Fruit fly (Drosophila melanogaster): ENCODE measurements around the gene para.
A peak's percentile ranks its signal among the peaks of the same experiment; 100 is the strongest.

para gene

DNA sequence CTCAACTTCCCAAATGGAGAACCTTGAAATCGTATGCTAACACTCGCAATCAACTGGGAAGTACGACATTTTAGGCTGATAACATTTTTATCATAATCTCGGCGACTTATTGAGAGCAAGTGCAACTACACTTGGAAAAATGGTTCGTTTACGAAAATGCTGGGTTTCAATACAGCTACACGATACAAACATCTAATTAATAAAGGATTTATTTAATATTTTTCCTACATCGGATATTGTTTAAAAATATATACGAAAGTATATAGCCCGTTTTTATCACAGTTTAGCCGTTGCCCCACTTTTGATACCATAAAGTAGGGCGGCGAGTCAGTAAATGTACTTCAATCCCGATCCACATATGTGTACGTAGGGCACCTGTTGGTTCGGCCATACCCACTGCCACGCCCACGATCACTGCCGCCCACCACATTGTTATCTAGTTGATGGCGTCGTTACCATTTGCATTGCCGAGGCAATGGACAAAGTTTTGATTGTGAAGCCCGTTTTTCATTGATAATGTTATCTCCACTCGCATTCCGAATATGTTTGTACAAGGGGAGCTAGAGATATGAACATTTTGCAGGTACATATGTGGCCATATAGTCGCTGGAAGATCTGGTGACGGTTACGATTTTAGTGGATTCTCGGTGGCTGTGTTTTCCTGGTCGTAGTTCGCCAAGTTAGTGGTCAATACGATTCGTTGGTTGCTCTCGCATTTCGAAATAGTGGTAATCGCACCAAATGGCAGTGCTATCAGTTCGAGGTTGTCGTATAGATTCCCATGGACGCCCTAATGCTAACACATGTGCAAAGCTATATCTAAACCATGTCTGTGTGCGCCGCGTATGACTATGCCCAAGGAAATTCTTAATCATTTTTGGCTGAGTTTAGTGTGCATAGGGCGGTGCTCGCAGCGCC lies 118.2 kb downstream of the para start, which contains the start of gene Traf-like (continued):
- TF ChIP-seq Atf-2 (GFP tag; optimal IDR thresholded peaks at IDR 0.05) (no peak), lmd (GFP tag; IDR thresholded peaks at IDR 0.05) (no peak), C15 (GFP tag; IDR thresholded peaks at IDR 0.05) (no peak), CG13424 (tag; optimal IDR thresholded peaks at IDR 0.05) (peak; percentile 47), tgo (GFP tag; IDR thresholded peaks at IDR 0.05) (peak; percentile 50; the same call in 2 of the 3 replicates), CG16815 (GFP tag; optimal IDR thresholded peaks at IDR 0.05) (no peak), luna (GFP tag; optimal IDR thresholded peaks at IDR 0.05) (no peak), Antp (GFP tag; optimal IDR thresholded peaks at IDR 0.05) (no peak), Dref (GFP tag; IDR thresholded peaks at IDR 0.05) (no peak), Poxn (GFP tag; IDR thresholded peaks at IDR 0.05) (no peak), Dad (GFP tag; optimal IDR thresholded peaks at IDR 0.05) (no peak), Myb (GFP tag; optimal IDR thresholded peaks at IDR 0.05) (no peak), CG10274 (GFP tag; optimal IDR thresholded peaks at IDR 0.05) (peak; percentile 5), CG17829 (tag; optimal IDR thresholded peaks at IDR 0.05) (peak; percentile 1), CG7963 (GFP tag; IDR thresholded peaks at IDR 0.05; ENCODE audit: partially characterized antibody) (no peak), pan (optimal IDR thresholded peaks at IDR 0.05) (no peak), pan (GFP tag; optimal IDR thresholded peaks at IDR 0.05 in 1 of 2, IDR thresholded peaks at IDR 0.05 in 1 of 2) (no peak), sens-2 (GFP tag; IDR thresholded peaks at IDR 0.05) (0 out of 2 replicates have a peak, but pooled peaks have one; percentile 18), CG11398 (GFP tag; optimal IDR thresholded peaks at IDR 0.05) (no peak), zen2 (GFP tag; IDR thresholded peaks at IDR 0.05; ENCODE audit: partially characterized antibody) (no peak), gt (GFP tag; IDR thresholded peaks at IDR 0.05) (no peak), ase (GFP tag; IDR thresholded peaks at IDR 0.05) (no peak), unc-4 (GFP tag; IDR thresholded peaks at IDR 0.05; ENCODE audit: partially characterized antibody) (no peak), CG8924 (tag; optimal IDR thresholded peaks at IDR 0.05) (peak; percentile 22), crp (GFP tag; optimal IDR thresholded peaks at IDR 0.05) (no peak), chif (GFP tag; optimal IDR thresholded peaks at IDR 0.05) (no peak), CG13296 (GFP tag; optimal IDR thresholded peaks at IDR 0.05) (no peak), CG18476 (GFP tag; optimal IDR thresholded peaks at IDR 0.05) (no peak), Ptx1 (GFP tag; IDR thresholded peaks at IDR 0.05) (peak; percentile 33; the same call in 1 of the 2 replicates), her (GFP tag; optimal IDR thresholded peaks at IDR 0.05) (no peak), CG7839 (tag; optimal IDR thresholded peaks at IDR 0.05) (peak; percentile 38), tna (GFP tag; IDR thresholded peaks at IDR 0.05; ENCODE audit: partially characterized antibody) (no peak), ci (GFP tag; IDR thresholded peaks at IDR 0.05) (peak; percentile 58; the same call in 2 of the 3 replicates), eyg (GFP tag; optimal IDR thresholded peaks at IDR 0.05) (no peak), CG10366 (GFP tag; IDR thresholded peaks at IDR 0.05) (peak; percentile 40; the same call in 1 of the 2 replicates), otp (GFP tag; IDR thresholded peaks at IDR 0.05) (no peak), CG17912 (GFP tag; optimal IDR thresholded peaks at IDR 0.05) (no peak), CG12219 (GFP tag; optimal IDR thresholded peaks at IDR 0.05) (no peak), CG12236 (GFP tag; optimal IDR thresholded peaks at IDR 0.05) (no peak), Camta (GFP tag; optimal IDR thresholded peaks at IDR 0.05) (no peak), CG14014 (GFP tag; IDR thresholded peaks at IDR 0.05) (0 out of 2 replicates have a peak, but pooled peaks have one; percentile 10), fd64A (GFP tag; optimal IDR thresholded peaks at IDR 0.05) (no peak), CG3407 (GFP tag; optimal IDR thresholded peaks at IDR 0.05) (no peak), Eip74EF (GFP tag; optimal IDR thresholded peaks at IDR 0.05) (no peak), Ada2b (GFP tag; IDR thresholded peaks at IDR 0.05) (no peak), CG11695 (GFP tag; IDR thresholded peaks at IDR 0.05) (0 out of 3 replicates have a peak, but pooled peaks have one; percentile 38), Xrp1 (GFP tag; IDR thresholded peaks at IDR 0.05) (peak; percentile 32; the same call in 1 of the 2 replicates), CG2129 (GFP tag; IDR thresholded peaks at IDR 0.05; ENCODE audit: partially characterized antibody) (no peak), CG5245 (GFP tag; optimal IDR thresholded peaks at IDR 0.05) (no peak)

All from whole organism, embryonic.